Worm (Caenorhabditis elegans): ENCODE measurements around the gene fbxa-98.

The fbxa-98 gene

ce11 chrIV:13639027-13639426 is 5.8 kb downstream of the fbxa-98 start, which contains the start of gene ugt-22:
TSS of gene ugt-22 (plus strand) at chrIV:13639260.
- TF ChIP-seq hlh-8 (tag; optimal IDR thresholded peaks at IDR 0.05), result no peak
- no peak for TF ChIP-seq pha-2 (tag; optimal IDR thresholded peaks at IDR 0.05)
- TF ChIP-seq che-1 (tag; optimal IDR thresholded peaks at IDR 0.05), result no peak
- TF ChIP-seq elt-2 (tag; optimal IDR thresholded peaks at IDR 0.05), result peak; percentile 67
- no peak for TF ChIP-seq sox-4 (tag; optimal IDR thresholded peaks at IDR 0.05)
- no peak for TF ChIP-seq hlh-30 (tag; optimal IDR thresholded peaks at IDR 0.05; ENCODE audit: insufficient read depth)
- no peak for TF ChIP-seq pag-3 (tag; optimal IDR thresholded peaks at IDR 0.05; ENCODE audit: borderline replicate concordance)

- TF ChIP-seq ceh-45 (GFP tag; IDR thresholded peaks at IDR 0.05), result no peak
- no peak for TF ChIP-seq che-1 (tag; optimal IDR thresholded peaks at IDR 0.05)
- no peak for TF ChIP-seq T23F11.4 (GFP tag; optimal IDR thresholded peaks at IDR 0.05)
Measured at ce11 chrIV:13645823-13646222, 12.6 kb downstream of the fbxa-98 start, which contains the start of gene srz-29. TSS of gene srz-29 (minus strand) at chrIV:13645923.

ce11 chrIV:13647558-13647957 is 14.4 kb downstream of the fbxa-98 start, which contains the start of gene ule-4:
TSS of gene ule-4 (minus strand) at chrIV:13647658.
- TF ChIP-seq unc-3 (GFP tag; conservative IDR thresholded peaks at IDR 0.05), result no peak
- TF ChIP-seq unc-3 (tag; optimal IDR thresholded peaks at IDR 0.05), result no peak
- TF ChIP-seq ama-1 (optimal IDR thresholded peaks at IDR 0.05), result no peak
- no peak for TF ChIP-seq lim-6 (tag; optimal IDR thresholded peaks at IDR 0.05)
- no peak for TF ChIP-seq unc-42 (tag; optimal IDR thresholded peaks at IDR 0.05)
- TF ChIP-seq unc-86 (tag; optimal IDR thresholded peaks at IDR 0.05), result no peak
- TF ChIP-seq ref-2 (tag; optimal IDR thresholded peaks at IDR 0.05), result no peak
- no peak for TF ChIP-seq gmeb-2 (tag; optimal IDR thresholded peaks at IDR 0.05)
- TF ChIP-seq ceh-14 (tag; optimal IDR thresholded peaks at IDR 0.05), result no peak
- TF ChIP-seq ceh-48 (tag; optimal IDR thresholded peaks at IDR 0.05), result no peak
- TF ChIP-seq ets-4 (tag; optimal IDR thresholded peaks at IDR 0.05), result no peak
- no peak for TF ChIP-seq che-1 (tag; optimal IDR thresholded peaks at IDR 0.05)
- TF ChIP-seq nfya-1 (tag; optimal IDR thresholded peaks at IDR 0.05), result no peak
- TF ChIP-seq mec-3 (tag; optimal IDR thresholded peaks at IDR 0.05; ENCODE audit: borderline replicate concordance), result no peak
- TF ChIP-seq npax-4 (tag; optimal IDR thresholded peaks at IDR 0.05), result no peak
- no peak for TF ChIP-seq syd-9 (tag; optimal IDR thresholded peaks at IDR 0.05)
- TF ChIP-seq F13H6.1 (tag; optimal IDR thresholded peaks at IDR 0.05), result no peak
- TF ChIP-seq ceh-6 (GFP tag; optimal IDR thresholded peaks at IDR 0.05), result no peak

ce11 chrIV:13649126-13649525 is 15.9 kb downstream of the fbxa-98 start, which contains the start of gene C08F11.10:
TSS of gene C08F11.10 (minus strand) at chrIV:13649226.
- no peak for TF ChIP-seq hlh-8 (tag; optimal IDR thresholded peaks at IDR 0.05)
- TF ChIP-seq odd-2 (tag; optimal IDR thresholded peaks at IDR 0.05), result no peak
- TF ChIP-seq ets-4 (tag; optimal IDR thresholded peaks at IDR 0.05), result no peak
- TF ChIP-seq syd-9 (tag; optimal IDR thresholded peaks at IDR 0.05), result no peak
- no peak for TF ChIP-seq sox-2 (GFP tag; IDR thresholded peaks at IDR 0.05)
- TF ChIP-seq fkh-6 (tag; optimal IDR thresholded peaks at IDR 0.05), result no peak
- no peak for TF ChIP-seq ref-2 (tag; optimal IDR thresholded peaks at IDR 0.05)
- no peak for TF ChIP-seq nhr-232 (tag; optimal IDR thresholded peaks at IDR 0.05)
- TF ChIP-seq unc-3 (GFP tag; conservative IDR thresholded peaks at IDR 0.05), result no peak
- no peak for TF ChIP-seq unc-3 (tag; optimal IDR thresholded peaks at IDR 0.05)
- no peak for TF ChIP-seq elt-2 (tag; optimal IDR thresholded peaks at IDR 0.05)
- TF ChIP-seq zip-5 (tag; optimal IDR thresholded peaks at IDR 0.05), result no peak
- no peak for TF ChIP-seq che-1 (tag; optimal IDR thresholded peaks at IDR 0.05)
- TF ChIP-seq sdc-2 (tag; optimal IDR thresholded peaks at IDR 0.05), result no peak
- no peak for TF ChIP-seq madf-2 (tag; optimal IDR thresholded peaks at IDR 0.05)
- TF ChIP-seq mec-3 (tag; optimal IDR thresholded peaks at IDR 0.05; ENCODE audit: borderline replicate concordance), result no peak
- TF ChIP-seq pros-1 (tag; optimal IDR thresholded peaks at IDR 0.05), result no peak
- TF ChIP-seq lim-6 (tag; optimal IDR thresholded peaks at IDR 0.05), result no peak
- TF ChIP-seq tbx-2 (tag; optimal IDR thresholded peaks at IDR 0.05), result no peak

- TF ChIP-seq che-1 (tag; optimal IDR thresholded peaks at IDR 0.05) (no peak), elt-4 (tag; optimal IDR thresholded peaks at IDR 0.05) (no peak), pha-4 (tag; optimal IDR thresholded peaks at IDR 0.05) (no peak), syd-9 (tag; optimal IDR thresholded peaks at IDR 0.05) (no peak), fkh-10 (GFP tag; optimal IDR thresholded peaks at IDR 0.05) (no peak), sox-4 (tag; optimal IDR thresholded peaks at IDR 0.05) (no peak), ceh-31 (tag; optimal IDR thresholded peaks at IDR 0.05) (no peak), T23F11.4 (GFP tag; optimal IDR thresholded peaks at IDR 0.05) (no peak), ceh-2 (tag; optimal IDR thresholded peaks at IDR 0.05) (no peak)
Measured at ce11 chrIV:13650238-13650637, 17.0 kb downstream of the fbxa-98 start, which contains the start of gene C08F11.17. TSS of gene C08F11.17 (minus strand) at chrIV:13650338.
